Fruit fly (Drosophila melanogaster) whole organism, adult: ENCODE data around the gene CG4218.

Source experiments
- CG11617 ChIP-seq: fragments of 200-800 bp; sonication (Bioruptor generic); optimal IDR thresholded peaks from 2 replicates; lab custom pipeline; 2017; ENCODE audit warnings: mild to moderate bottlenecking, missing biosample characterization, missing genetic modification reagents, missing genetic modification characterization
- CG12768 ChIP-seq: fragments of 200-800 bp; sonication (Bioruptor generic); optimal IDR thresholded peaks from 2 replicates; lab custom pipeline; 2017; ENCODE audit warnings: missing biosample characterization, missing genetic modification characterization, mild to moderate bottlenecking, moderate library complexity, missing genetic modification reagents
- CG14711 ChIP-seq: fragments of 200-800 bp; sonication (Bioruptor generic); optimal IDR thresholded peaks from 2 replicates; lab custom pipeline; 2018; ENCODE audit warnings: missing biosample characterization, mild to moderate bottlenecking, missing genetic modification characterization, moderate library complexity
- CG1620 ChIP-seq: fragments of 200-800 bp; sonication (Bioruptor generic); optimal IDR thresholded peaks from 2 replicates; lab custom pipeline; 2016; ENCODE audit warnings: missing biosample characterization, missing genetic modification characterization
- CG33017 ChIP-seq: fragments of 200-800 bp; sonication (Bioruptor generic); optimal IDR thresholded peaks from 2 replicates; lab custom pipeline; 2018; ENCODE audit warnings: missing biosample characterization, mild to moderate bottlenecking, missing genetic modification characterization, moderate library complexity
- CG5204 ChIP-seq: fragments of 200-800 bp; sonication (Bioruptor generic); optimal IDR thresholded peaks from 2 replicates; lab custom pipeline; 2016; ENCODE audit warnings: missing biosample characterization, missing genetic modification characterization
- CG7045 ChIP-seq: fragments of 200-800 bp; sonication (Bioruptor generic); optimal IDR thresholded peaks from 2 replicates; lab custom pipeline; 2017; ENCODE audit warnings: missing biosample characterization, mild to moderate bottlenecking, missing genetic modification characterization
- CG7101 ChIP-seq: fragments of 200-800 bp; sonication (Bioruptor generic); optimal IDR thresholded peaks from 2 replicates; lab custom pipeline; 2018; ENCODE audit warnings: missing biosample characterization, mild to moderate bottlenecking, missing genetic modification characterization, moderate library complexity
- Clk ChIP-seq: fragments of 200-800 bp; sonication (Bioruptor generic); optimal IDR thresholded peaks from 2 replicates; lab custom pipeline; 2017; ENCODE audit warnings: missing biosample characterization, missing genetic modification characterization
- Crg-1 ChIP-seq: fragments of 200-800 bp; sonication (Bioruptor generic); optimal IDR thresholded peaks from 2 replicates; lab custom pipeline; 2016; ENCODE audit warnings: missing biosample characterization, missing genetic modification characterization
- Hr96 ChIP-seq: fragments of 200-800 bp; sonication (Bioruptor generic); optimal IDR thresholded peaks from 2 replicates; lab custom pipeline; 2016; ENCODE audit warnings: missing biosample characterization, missing genetic modification characterization
- Mnt ChIP-seq: fragments of 200-800 bp; sonication (Bioruptor generic); optimal IDR thresholded peaks from 2 replicates; lab custom pipeline; 2016; ENCODE audit warnings: missing biosample characterization, mild to moderate bottlenecking, missing genetic modification characterization
- bab1 ChIP-seq: fragments of 200-800 bp; sonication (Bioruptor generic); optimal IDR thresholded peaks from 3 replicates; lab custom pipeline; 2019; ENCODE audit warnings: missing biosample characterization, mild to moderate bottlenecking, missing genetic modification characterization, moderate library complexity
- cic ChIP-seq: fragments of 200-800 bp; sonication (Bioruptor generic); optimal IDR thresholded peaks from 2 replicates; lab custom pipeline; 2017; ENCODE audit warnings: missing biosample characterization, mild to moderate bottlenecking, missing genetic modification characterization, moderate library complexity
- cnc ChIP-seq, 2 experiments: fragments of >200 bp; optimal IDR thresholded peaks; 2 replicates each; lab custom pipeline; 2017
- kay ChIP-seq: fragments of 200-800 bp; sonication (Bioruptor generic); peaks from one replicate; lab custom pipeline; 2016; ENCODE audit warnings: missing biosample characterization, missing genetic modification characterization, borderline replicate concordance
- ovo ChIP-seq: fragments of 200-800 bp; sonication (Bioruptor generic); optimal IDR thresholded peaks from 2 replicates; lab custom pipeline; 2016; ENCODE audit warnings: missing biosample characterization, missing genetic modification characterization
- pad ChIP-seq: fragments of 200-800 bp; sonication (Bioruptor generic); optimal IDR thresholded peaks from 3 replicates; lab custom pipeline; 2017; ENCODE audit warnings: missing biosample characterization, missing genetic modification characterization, mild to moderate bottlenecking, moderate library complexity, missing genetic modification reagents
- tj ChIP-seq: fragments of 200-800 bp; sonication (Bioruptor generic); optimal IDR thresholded peaks from 3 replicates; lab custom pipeline; 2017; ENCODE audit warnings: missing biosample characterization, mild to moderate bottlenecking, missing genetic modification characterization, moderate library complexity
- toe ChIP-seq: fragments of 200-800 bp; sonication (Bioruptor generic); optimal IDR thresholded peaks from 2 replicates; lab custom pipeline; 2016; ENCODE audit warnings: missing biosample characterization, missing genetic modification characterization

Gene CG4218

dm6 chr2L:14556811-14557210 is 7.9 kb upstream of the CG4218 start:
- no peak for TF ChIP-seq CG7101
- no peak for TF ChIP-seq CG12768 (GFP tag; lab: Kevin White, UChicago)
- TF ChIP-seq ovo: no peak
- no peak for TF ChIP-seq Mnt (GFP tag; lab: Kevin White, UChicago)
- TF ChIP-seq Crg-1 (GFP tag; lab: Kevin White, UChicago): no peak
- no peak for TF ChIP-seq CG1620 (GFP tag; lab: Kevin White, UChicago)
- no peak for TF ChIP-seq tj (GFP tag; lab: Kevin White, UChicago)

- TF ChIP-seq cnc (optimal IDR thresholded peaks at IDR 0.05; lab: Kevin White, UChicago) (no peak), Mnt (GFP tag; lab: Kevin White, UChicago) (no peak), CG12768 (GFP tag; lab: Kevin White, UChicago) (no peak), kay (GFP tag; lab: Kevin White, UChicago) (no peak), ovo (no peak), CG14711 (tag; lab: Kevin White, UChicago) (no peak), CG7101 (no peak)
These were observed 7.3 kb upstream of the CG4218 start for dm6 chr2L:14556224-14556623.

dm6 chr2L:14554592-14554887 is 5.6 kb upstream of the CG4218 start:
- no peak for TF ChIP-seq CG7045 (GFP tag; lab: Kevin White, UChicago)
- TF ChIP-seq cic: no peak
- no peak for TF ChIP-seq kay (GFP tag; lab: Kevin White, UChicago)

- TF ChIP-seq Mnt (GFP tag; lab: Kevin White, UChicago) (no peak), CG12768 (GFP tag; lab: Kevin White, UChicago) (no peak), CG33017 (tag; lab: Kevin White, UChicago) (no peak), pad (no peak), tj (GFP tag; lab: Kevin White, UChicago) (no peak), CG5204 (no peak), CG11617 (no peak), CG7045 (GFP tag; lab: Kevin White, UChicago) (no peak), ovo (no peak), toe (no peak), bab1 (GFP tag; lab: Kevin White, UChicago) (no peak), CG14711 (tag; lab: Kevin White, UChicago) (no peak), Clk (GFP tag; lab: Kevin White, UChicago) (no peak), CG1620 (GFP tag; lab: Kevin White, UChicago) (no peak), Crg-1 (GFP tag; lab: Kevin White, UChicago) (no peak), cic (no peak), CG7101 (no peak), Hr96 (GFP tag; lab: Kevin White, UChicago) (no peak), kay (GFP tag; lab: Kevin White, UChicago) (no peak)
These were observed 5.1 kb upstream of the CG4218 start for dm6 chr2L:14553868-14554591.

- TF ChIP-seq Hr96 (GFP tag; lab: Kevin White, UChicago) (no peak), CG5204 (no peak), CG7101 (no peak), cnc (optimal IDR thresholded peaks at IDR 0.05; lab: Kevin White, UChicago) (no peak), CG14711 (tag; lab: Kevin White, UChicago) (no peak), ovo (no peak), Crg-1 (GFP tag; lab: Kevin White, UChicago) (no peak), tj (GFP tag; lab: Kevin White, UChicago) (no peak)
These were observed 3.9 kb upstream of the CG4218 start for dm6 chr2L:14552819-14553218.

dm6 chr2L:14552141-14552748 is 3.3 kb upstream of the CG4218 start:
- TF ChIP-seq Crg-1 (GFP tag; lab: Kevin White, UChicago) (no peak), ovo (no peak), CG11617 (no peak)

dm6 chr2L:14550653-14551352 is 1.9 kb upstream of the CG4218 start:
- TF ChIP-seq CG1620 (GFP tag; lab: Kevin White, UChicago) (no peak), kay (GFP tag; lab: Kevin White, UChicago) (no peak), CG7101 (no peak), bab1 (GFP tag; lab: Kevin White, UChicago) (no peak), tj (GFP tag; lab: Kevin White, UChicago) (no peak), ovo (no peak), pad (no peak), toe (no peak), CG12768 (GFP tag; lab: Kevin White, UChicago) (no peak), cnc (optimal IDR thresholded peaks at IDR 0.05; lab: Kevin White, UChicago) (no peak), Clk (GFP tag; lab: Kevin White, UChicago) (no peak), Crg-1 (GFP tag; lab: Kevin White, UChicago) (no peak), CG5204 (no peak), CG14711 (tag; lab: Kevin White, UChicago) (no peak), Mnt (GFP tag; lab: Kevin White, UChicago) (no peak), CG7045 (GFP tag; lab: Kevin White, UChicago) (no peak), cic (no peak), CG33017 (tag; lab: Kevin White, UChicago) (no peak)
